Worm (Caenorhabditis elegans) whole organism, early embryonic: ENCODE measurements around the gene arrd-13.

Source experiments
- B0310.2 ChIP-seq: sonication (generic microtip); optimal IDR thresholded peaks from 2 replicates; lab custom pipeline; 2016; ENCODE audit warnings: mild to moderate bottlenecking, missing genetic modification characterization, missing compliant biosample characterization
- F13C5.2 ChIP-seq: sonication (generic microtip); optimal IDR thresholded peaks from 2 replicates; lab custom pipeline; 2017; ENCODE audit warnings: mild to moderate bottlenecking, missing genetic modification characterization, inconsistent platforms, missing compliant biosample characterization
- aly-1 ChIP-seq: sonication (generic microtip); optimal IDR thresholded peaks from 2 replicates; lab custom pipeline; 2016; ENCODE audit warnings: missing genetic modification characterization, missing compliant biosample characterization
- ama-1 ChIP-seq: fragments of 150-350 bp; optimal IDR thresholded peaks from 2 replicates; lab custom pipeline; 2014
- ceh-36 ChIP-seq: sonication (generic microtip); optimal IDR thresholded peaks from 2 replicates; lab custom pipeline; 2016; ENCODE audit warnings: missing genetic modification characterization, inconsistent platforms, missing compliant biosample characterization
- flt-1 ChIP-seq: fragments of 200-800 bp; sonication (Bioruptor generic); IDR thresholded peaks from 2 replicates; pipeline ENCODE4 v1.3.6; 2022; ENCODE audit warnings: missing genetic modification characterization, missing compliant biosample characterization
- hmbx-1 ChIP-seq: sonication (generic microtip); optimal IDR thresholded peaks from 2 replicates; lab custom pipeline; 2016; ENCODE audit warnings: mild to moderate bottlenecking, missing genetic modification characterization, missing compliant biosample characterization
- hnd-1 ChIP-seq: sonication (generic microtip); optimal IDR thresholded peaks from 2 replicates; lab custom pipeline; 2016; ENCODE audit warnings: missing genetic modification characterization, missing compliant biosample characterization
- sea-1 ChIP-seq: fragments of 200-800 bp; sonication (Bioruptor generic); conservative IDR thresholded peaks from 2 replicates; pipeline ENCODE4 v1.3.6; 2022; ENCODE audit warnings: missing genetic modification characterization, missing compliant biosample characterization
- tbx-11 ChIP-seq: fragments of 200-800 bp; sonication (Bioruptor generic); IDR thresholded peaks from 2 replicates; pipeline ENCODE4 v1.3.6; 2022; ENCODE audit warnings: missing genetic modification characterization, missing compliant biosample characterization

- TF ChIP-seq sea-1, result 0 out of 2 replicates have a peak, but pooled peaks have one; percentile 32
- TF ChIP-seq B0310.2 (tag; lab: Kevin White, UChicago), result no peak
- TF ChIP-seq flt-1 (GFP tag; lab: Robert Waterston, UW), result no peak
- no peak for TF ChIP-seq ama-1 (lab: Kevin White, UChicago)
- no peak for TF ChIP-seq tbx-11 (GFP tag; lab: Robert Waterston, UW)
- TF ChIP-seq hmbx-1 (tag; lab: Kevin White, UChicago), result no peak
- TF ChIP-seq aly-1, result no peak
- TF ChIP-seq hnd-1 (tag; lab: Kevin White, UChicago), result no peak
- TF ChIP-seq ceh-36 (tag; lab: Kevin White, UChicago), result no peak
- no peak for TF ChIP-seq F13C5.2
Measured at ce11 chrII:13737751-13738525, 20.3 kb upstream of the arrd-13 start.
